Fruit fly (Drosophila melanogaster) whole organism, embryonic: Measurements from ENCODE around the gene pim.
A peak's percentile ranks its signal among the peaks of the same experiment; 100 is the strongest.

Source experiments
- Bgb ChIP-seq: fragments of 200-800 bp; sonication (Bioruptor generic); IDR thresholded peaks from 2 replicates; pipeline ENCODE4 v1.3.6; 2022; ENCODE audit warnings: missing biosample characterization, missing genetic modification characterization; ENCODE audit not compliant: partially characterized antibody
- BtbVII ChIP-seq: fragments of 200-800 bp; sonication (Bioruptor generic); optimal IDR thresholded peaks from 3 replicates; lab custom pipeline; 2017; ENCODE audit warnings: missing biosample characterization, mild to moderate bottlenecking, missing genetic modification characterization
- CG11504 ChIP-seq: fragments of 200-800 bp; sonication (Bioruptor generic); optimal IDR thresholded peaks from 3 replicates; lab custom pipeline; 2019; ENCODE audit warnings: missing biosample characterization, mild to moderate bottlenecking, missing genetic modification characterization, moderate library complexity
- CG14441 ChIP-seq: fragments of 200-800 bp; sonication (Bioruptor generic); IDR thresholded peaks from 2 replicates; pipeline ENCODE4 v1.3.6; 2022; ENCODE audit warnings: missing biosample characterization, missing genetic modification characterization
- CG15514 ChIP-seq: fragments of 200-800 bp; sonication (Bioruptor generic); optimal IDR thresholded peaks from 3 replicates; lab custom pipeline; 2017; ENCODE audit warnings: missing biosample characterization, missing genetic modification characterization, mild to moderate bottlenecking, moderate library complexity, missing genetic modification reagents
- CG17186 ChIP-seq: fragments of 200-800 bp; sonication (Bioruptor generic); optimal IDR thresholded peaks from 3 replicates; lab custom pipeline; 2017; ENCODE audit warnings: missing biosample characterization, missing genetic modification reagents, missing genetic modification characterization
- CG34376 ChIP-seq: fragments of 200-800 bp; sonication (Bioruptor generic); optimal IDR thresholded peaks from 2 replicates; lab custom pipeline; 2018; ENCODE audit warnings: missing biosample characterization, mild to moderate bottlenecking, missing genetic modification characterization
- CG34422 ChIP-seq: fragments of 200-800 bp; sonication (Bioruptor generic); IDR thresholded peaks from 3 replicates; pipeline ENCODE4 v1.3.6; 2022; ENCODE audit warnings: missing biosample characterization, missing genetic modification characterization
- CG3995 ChIP-seq: fragments of 200-800 bp; sonication (Bioruptor generic); optimal IDR thresholded peaks from 3 replicates; lab custom pipeline; 2016; ENCODE audit warnings: missing biosample characterization, missing genetic modification characterization
- CG6654 ChIP-seq: fragments of 200-800 bp; sonication (Bioruptor generic); optimal IDR thresholded peaks from 2 replicates; lab custom pipeline; 2017; ENCODE audit warnings: missing biosample characterization, mild to moderate bottlenecking, missing genetic modification characterization
- Dad ChIP-seq: fragments of 200-800 bp; sonication (Bioruptor generic); optimal IDR thresholded peaks from 3 replicates; lab custom pipeline; 2016; ENCODE audit warnings: missing biosample characterization, missing genetic modification characterization
- Dp ChIP-seq: fragments of 200-800 bp; sonication (Bioruptor generic); optimal IDR thresholded peaks from 2 replicates; lab custom pipeline; 2018; ENCODE audit warnings: missing biosample characterization, mild to moderate bottlenecking, missing genetic modification characterization, moderate library complexity
- Dref ChIP-seq: fragments of 200-800 bp; sonication (Bioruptor generic); IDR thresholded peaks from 2 replicates; pipeline ENCODE4 v1.3.6; 2022; ENCODE audit warnings: missing biosample characterization, missing genetic modification characterization
- Elba2 ChIP-seq: fragments of 200-800 bp; sonication (Bioruptor generic); optimal IDR thresholded peaks from 3 replicates; lab custom pipeline; 2016; ENCODE audit warnings: missing biosample characterization, missing genetic modification characterization
- HLH3B ChIP-seq: fragments of 200-800 bp; sonication (Bioruptor generic); IDR thresholded peaks from 2 replicates; pipeline ENCODE4 v1.3.6; 2022; ENCODE audit warnings: missing biosample characterization, missing genetic modification characterization
- Lpt ChIP-seq: fragments of >200 bp; optimal IDR thresholded peaks from 2 replicates; lab custom pipeline; 2018; ENCODE audit warnings: missing biosample characterization, missing genetic modification characterization
- Med ChIP-seq: fragments of 200-800 bp; sonication (Bioruptor generic); peaks from one replicate; lab custom pipeline; 2016; ENCODE audit warnings: missing biosample characterization, missing genetic modification characterization, mild to moderate bottlenecking, inconsistent platforms, moderate library complexity
- Nf-YC ChIP-seq: fragments of 200-800 bp; optimal IDR thresholded peaks from 3 replicates; lab custom pipeline; 2019; ENCODE audit warnings: missing biosample characterization, mild to moderate bottlenecking, missing genetic modification characterization, moderate library complexity
- NfI ChIP-seq: fragments of 200-800 bp; sonication (Bioruptor generic); optimal IDR thresholded peaks from 3 replicates; lab custom pipeline; 2018; ENCODE audit warnings: missing biosample characterization, mild to moderate bottlenecking, missing genetic modification characterization, moderate library complexity
- Pdp1 ChIP-seq, 2 experiments: fragments of 200-800 bp; sonication (Bioruptor generic); optimal IDR thresholded peaks; 3 replicates each; lab custom pipeline; 2016; ENCODE audit warnings: missing biosample characterization in 2 of 2, missing genetic modification characterization in 2 of 2, mild to moderate bottlenecking in 1 of 2, moderate library complexity in 1 of 2
- Rfx ChIP-seq: fragments of 200-800 bp; sonication (Bioruptor generic); IDR thresholded peaks from 2 replicates; pipeline ENCODE4 v1.3.6; 2022; ENCODE audit warnings: missing biosample characterization, missing genetic modification characterization
- Scr ChIP-seq: fragments of 200-800 bp; sonication (Bioruptor generic); IDR thresholded peaks from 2 replicates; pipeline ENCODE4 v1.3.6; 2022; ENCODE audit warnings: missing biosample characterization, missing genetic modification characterization; ENCODE audit not compliant: partially characterized antibody
- Side ChIP-seq: fragments of 200-800 bp; sonication (Bioruptor generic); optimal IDR thresholded peaks from 2 replicates; lab custom pipeline; 2016; ENCODE audit warnings: missing biosample characterization, missing genetic modification characterization
- ab ChIP-seq: fragments of 200-800 bp; sonication (Bioruptor generic); optimal IDR thresholded peaks from 2 replicates; lab custom pipeline; 2016; ENCODE audit warnings: missing biosample characterization, missing genetic modification characterization
- amos ChIP-seq: fragments of 200-800 bp; sonication (Bioruptor generic); IDR thresholded peaks from 2 replicates; pipeline ENCODE4 v1.3.6; 2022; ENCODE audit warnings: missing biosample characterization, missing genetic modification characterization; ENCODE audit not compliant: partially characterized antibody
- az2 ChIP-seq: fragments of 200-800 bp; sonication (Bioruptor generic); optimal IDR thresholded peaks from 3 replicates; lab custom pipeline; 2016; ENCODE audit warnings: missing biosample characterization, missing genetic modification characterization
- bbx ChIP-seq: fragments of 200-800 bp; sonication (Bioruptor generic); IDR thresholded peaks from 2 replicates; pipeline ENCODE4 v1.3.6; 2022; ENCODE audit warnings: missing biosample characterization, missing genetic modification characterization; ENCODE audit not compliant: partially characterized antibody
- cato ChIP-seq: fragments of 200-800 bp; sonication (Bioruptor generic); optimal IDR thresholded peaks from 2 replicates; lab custom pipeline; 2016; ENCODE audit warnings: missing biosample characterization, missing genetic modification characterization, borderline replicate concordance
- en ChIP-seq: fragments of 200-800 bp; sonication (Bioruptor generic); optimal IDR thresholded peaks from 2 replicates; lab custom pipeline; 2016; ENCODE audit warnings: missing biosample characterization, missing genetic modification characterization
- eve ChIP-seq, 2 experiments: fragments of >200 bp; optimal IDR thresholded peaks; 2 replicates each; lab custom pipeline; 2017; ENCODE audit warnings: missing biosample characterization in 2 of 2, missing genetic modification characterization in 2 of 2
- exex ChIP-seq: fragments of 200-800 bp; sonication (Bioruptor generic); optimal IDR thresholded peaks from 4 replicates; lab custom pipeline; 2018; ENCODE audit warnings: missing biosample characterization, mild to moderate bottlenecking, missing genetic modification characterization, moderate library complexity
- eyg ChIP-seq: fragments of 200-800 bp; sonication (Bioruptor generic); optimal IDR thresholded peaks from 3 replicates; lab custom pipeline; 2016; ENCODE audit warnings: missing biosample characterization, missing genetic modification characterization
- insv ChIP-seq, 2 experiments: fragments of 200-800 bp; sonication (Bioruptor generic); optimal IDR thresholded peaks; 3 replicates each; lab custom pipeline; 2016 to 2018; ENCODE audit warnings: missing biosample characterization in 2 of 2, missing genetic modification characterization in 2 of 2
- kay ChIP-seq: fragments of 200-800 bp; sonication (Bioruptor generic); optimal IDR thresholded peaks from 2 replicates; lab custom pipeline; 2016; ENCODE audit warnings: missing biosample characterization, missing genetic modification characterization
- mld ChIP-seq: fragments of 200-800 bp; sonication (Bioruptor generic); IDR thresholded peaks from 3 replicates; pipeline ENCODE4 v1.3.6; 2022; ENCODE audit warnings: missing biosample characterization, missing genetic modification characterization; ENCODE audit not compliant: partially characterized antibody
- phol ChIP-seq: fragments of 200-800 bp; sonication (Bioruptor generic); optimal IDR thresholded peaks from 3 replicates; lab custom pipeline; 2018; ENCODE audit warnings: missing biosample characterization, mild to moderate bottlenecking, missing genetic modification characterization, moderate library complexity
- pzg ChIP-seq: fragments of 200-800 bp; sonication (Bioruptor generic); optimal IDR thresholded peaks from 3 replicates; lab custom pipeline; 2018; ENCODE audit warnings: missing biosample characterization, mild to moderate bottlenecking, missing genetic modification characterization, moderate library complexity
- sens ChIP-seq: fragments of 200-800 bp; sonication (Bioruptor generic); peaks from one replicate; lab custom pipeline; 2016; ENCODE audit warnings: missing biosample characterization, missing genetic modification characterization
- slbo ChIP-seq: fragments of 200-800 bp; sonication (Bioruptor generic); IDR thresholded peaks from 2 replicates; pipeline ENCODE4 v1.3.6; 2022; ENCODE audit warnings: missing biosample characterization, missing genetic modification characterization
- stwl ChIP-seq: fragments of 200-800 bp; sonication (Bioruptor generic); optimal IDR thresholded peaks from 3 replicates; lab custom pipeline; 2018; ENCODE audit warnings: missing biosample characterization, mild to moderate bottlenecking, missing genetic modification characterization, moderate library complexity
- sug ChIP-seq: fragments of 200-800 bp; optimal IDR thresholded peaks from 2 replicates; lab custom pipeline; 2019; ENCODE audit warnings: missing biosample characterization, mild to moderate bottlenecking, missing genetic modification characterization, moderate library complexity
- ttk ChIP-seq: fragments of 200-800 bp; sonication (Bioruptor generic); IDR thresholded peaks from 2 replicates; pipeline ENCODE4 v2.1.2; 2022; ENCODE audit warnings: missing biosample characterization, missing genetic modification characterization
- twi ChIP-seq: fragments of 200-800 bp; optimal IDR thresholded peaks from 2 replicates; lab custom pipeline; 2019; ENCODE audit warnings: missing biosample characterization, mild to moderate bottlenecking, missing genetic modification characterization, moderate library complexity
- vnd ChIP-seq: fragments of 200-800 bp; sonication (Bioruptor generic); IDR thresholded peaks from 3 replicates; pipeline ENCODE4 v1.3.6; 2022; ENCODE audit warnings: missing biosample characterization, missing genetic modification characterization; ENCODE audit not compliant: partially characterized antibody
- vvl ChIP-seq: fragments of 200-800 bp; sonication (Bioruptor generic); IDR thresholded peaks from 2 replicates; pipeline ENCODE4 v1.3.6; 2022; ENCODE audit warnings: missing biosample characterization, missing genetic modification characterization

Gene pim

dm6 chr2L:10393467-10393866, 30.7 kb downstream of the pim start (continued):
- peak; percentile 60 for TF ChIP-seq Bgb (GFP tag; lab: Robert Waterston, UW)
- TF ChIP-seq CG11504 (tag; lab: Kevin White, UChicago), result no peak
- peak; percentile 99 for TF ChIP-seq sug (tag; lab: Kevin White, UChicago)
- TF ChIP-seq kay, result no peak
- TF ChIP-seq ttk, result no peak
- no peak for TF ChIP-seq CG6654 (GFP tag; lab: Kevin White, UChicago)
- TF ChIP-seq Dad, result no peak
- TF ChIP-seq amos (GFP tag; lab: Robert Waterston, UW), result peak; percentile 48; the same call in 1 of the 2 replicates
- TF ChIP-seq CG14441 (GFP tag; lab: Robert Waterston, UW), result no peak
- peak; percentile 50 for TF ChIP-seq CG34376
- no peak for TF ChIP-seq twi (tag; lab: Kevin White, UChicago)
- no peak for TF ChIP-seq NfI (GFP tag; lab: Kevin White, UChicago)
- TF ChIP-seq ab (GFP tag; lab: Kevin White, UChicago), result no peak
- TF ChIP-seq BtbVII, result no peak
- TF ChIP-seq HLH3B (GFP tag; lab: Robert Waterston, UW), result no peak
- TF ChIP-seq exex (tag; lab: Kevin White, UChicago), result peak; percentile 96

- TF ChIP-seq eve (GFP tag; optimal IDR thresholded peaks at IDR 0.05; lab: Kevin White, UChicago), result peak in 1 of 2 experiments; percentile 13
- no peak for TF ChIP-seq en (GFP tag; lab: Kevin White, UChicago)
Measured at dm6 chr2L:10395035-10395434, 32.2 kb downstream of the pim start.

- TF ChIP-seq Scr, result 0 out of 2 replicates have a peak, but pooled peaks have one; percentile 35
- TF ChIP-seq CG15514 (GFP tag; lab: Kevin White, UChicago), result peak; percentile 72
- peak; percentile 99 for TF ChIP-seq CG3995 (GFP tag; lab: Kevin White, UChicago)
- no peak for TF ChIP-seq cato (GFP tag; lab: Kevin White, UChicago)
- TF ChIP-seq insv (GFP tag; optimal IDR thresholded peaks at IDR 0.05; lab: Kevin White, UChicago), result peak in 1 of 2 experiments; percentile 43
- TF ChIP-seq sens (GFP tag; lab: Kevin White, UChicago), result peak; percentile 75
- TF ChIP-seq Med (GFP tag; lab: Kevin White, UChicago), result peak; percentile 62
- TF ChIP-seq pzg (GFP tag; lab: Kevin White, UChicago), result peak; percentile 35
- TF ChIP-seq Dref (GFP tag; lab: Robert Waterston, UW), result peak; percentile 58
- TF ChIP-seq phol (tag; lab: Kevin White, UChicago), result peak; percentile 25
- TF ChIP-seq eyg (GFP tag; lab: Kevin White, UChicago), result no peak
- peak; percentile 92 for TF ChIP-seq Elba2 (GFP tag; lab: Kevin White, UChicago)
- TF ChIP-seq CG34422, result peak; percentile 53; the same call in 1 of the 3 replicates
- no peak for TF ChIP-seq Side (GFP tag; lab: Kevin White, UChicago)
- no peak for TF ChIP-seq Lpt
- TF ChIP-seq mld (GFP tag; lab: Robert Waterston, UW), result no peak
- TF ChIP-seq CG34376, result peak; percentile 37
- no peak for TF ChIP-seq slbo (GFP tag; lab: Robert Waterston, UW)
- TF ChIP-seq az2 (GFP tag; lab: Kevin White, UChicago), result peak; percentile 8
- TF ChIP-seq vvl, result peak; percentile 7; the same call in 1 of the 2 replicates
- peak; percentile 29 for TF ChIP-seq Nf-YC
- peak; percentile 19 for TF ChIP-seq exex (tag; lab: Kevin White, UChicago)
- peak in 1 of 2 experiments; percentile 88 for TF ChIP-seq Pdp1 (GFP tag; optimal IDR thresholded peaks at IDR 0.05; lab: Kevin White, UChicago)
- peak; percentile 35 for TF ChIP-seq CG17186 (GFP tag; lab: Kevin White, UChicago)
- TF ChIP-seq Dp (GFP tag; lab: Kevin White, UChicago), result peak; percentile 1
- TF ChIP-seq Rfx (GFP tag; lab: Robert Waterston, UW), result no peak
- TF ChIP-seq bbx (GFP tag; lab: Robert Waterston, UW), result peak; percentile 34; the same call in 1 of the 2 replicates
- peak; percentile 11 for TF ChIP-seq stwl (tag; lab: Kevin White, UChicago)
- no peak for TF ChIP-seq vnd (GFP tag; lab: Robert Waterston, UW)
Measured at dm6 chr2L:10395642-10396487, 33.1 kb downstream of the pim start, which contains the start of gene Mdh1. TSS of gene Mdh1 (minus strand) at chr2L:10396332.
